Worm (Caenorhabditis elegans): ENCODE data around the gene F41B4.3.

The F41B4.3 gene

ce11 chrX:6825840-6826239 is 10.1 kb downstream of the F41B4.3 start, which contains the start of gene F41B4.1:
Gene F41B4.1 (minus strand): TSS chrX:6825862.
- TF ChIP-seq aly-1 (tag; optimal IDR thresholded peaks at IDR 0.05) (no peak), ceh-13 (GFP tag; optimal IDR thresholded peaks at IDR 0.05) (no peak), sea-1 (GFP tag; conservative IDR thresholded peaks at IDR 0.05) (no peak), hmg-4 (GFP tag; optimal IDR thresholded peaks at IDR 0.05) (no peak), hmbx-1 (tag; optimal IDR thresholded peaks at IDR 0.05) (no peak), pes-1 (GFP tag; IDR thresholded peaks at IDR 0.05) (no peak), flt-1 (GFP tag; IDR thresholded peaks at IDR 0.05) (no peak), tra-4 (tag; optimal IDR thresholded peaks at IDR 0.05) (no peak), tbx-37 (GFP tag; conservative IDR thresholded peaks at IDR 0.05) (no peak), tbx-11 (GFP tag; IDR thresholded peaks at IDR 0.05) (no peak), ets-7 (tag; optimal IDR thresholded peaks at IDR 0.05) (no peak), F13C5.2 (tag; optimal IDR thresholded peaks at IDR 0.05) (no peak), scrt-1 (GFP tag; IDR thresholded peaks at IDR 0.05) (no peak), ceh-36 (tag; optimal IDR thresholded peaks at IDR 0.05) (no peak), hnd-1 (tag; optimal IDR thresholded peaks at IDR 0.05) (no peak), B0310.2 (tag; optimal IDR thresholded peaks at IDR 0.05) (no peak), ama-1 (optimal IDR thresholded peaks at IDR 0.05) (no peak)

ce11 chrX:6823218-6823979 is 12.5 kb downstream of the F41B4.3 start, which contains the start of gene gei-15:
Gene gei-15 (minus strand): TSS chrX:6823268.
- TF ChIP-seq tra-4 (tag; optimal IDR thresholded peaks at IDR 0.05) (no peak), B0310.2 (tag; optimal IDR thresholded peaks at IDR 0.05) (no peak), ets-7 (tag; optimal IDR thresholded peaks at IDR 0.05) (no peak), hmg-4 (GFP tag; optimal IDR thresholded peaks at IDR 0.05) (no peak), ama-1 (optimal IDR thresholded peaks at IDR 0.05) (no peak), hnd-1 (tag; optimal IDR thresholded peaks at IDR 0.05) (no peak), ceh-36 (tag; optimal IDR thresholded peaks at IDR 0.05) (no peak), hmbx-1 (tag; optimal IDR thresholded peaks at IDR 0.05) (no peak), scrt-1 (GFP tag; IDR thresholded peaks at IDR 0.05) (no peak), tbx-11 (GFP tag; IDR thresholded peaks at IDR 0.05) (no peak), F13C5.2 (tag; optimal IDR thresholded peaks at IDR 0.05) (no peak), aly-1 (tag; optimal IDR thresholded peaks at IDR 0.05) (no peak)

ce11 chrX:6822552-6822951 is 13.4 kb downstream of the F41B4.3 start:
- no peak for TF ChIP-seq tbx-37 (GFP tag; conservative IDR thresholded peaks at IDR 0.05)
- TF ChIP-seq F13C5.2 (tag; optimal IDR thresholded peaks at IDR 0.05) = no peak
- no peak for TF ChIP-seq sea-1 (GFP tag; conservative IDR thresholded peaks at IDR 0.05)
- TF ChIP-seq scrt-1 (GFP tag; IDR thresholded peaks at IDR 0.05) = no peak
- TF ChIP-seq flt-1 (GFP tag; IDR thresholded peaks at IDR 0.05) = no peak
- no peak for TF ChIP-seq aly-1 (tag; optimal IDR thresholded peaks at IDR 0.05)
- no peak for TF ChIP-seq tbx-11 (GFP tag; IDR thresholded peaks at IDR 0.05)
- no peak for TF ChIP-seq ceh-13 (GFP tag; optimal IDR thresholded peaks at IDR 0.05)
- TF ChIP-seq ets-7 (tag; optimal IDR thresholded peaks at IDR 0.05) = no peak
- no peak for TF ChIP-seq B0310.2 (tag; optimal IDR thresholded peaks at IDR 0.05)
- no peak for TF ChIP-seq hmbx-1 (tag; optimal IDR thresholded peaks at IDR 0.05)
- TF ChIP-seq ceh-36 (tag; optimal IDR thresholded peaks at IDR 0.05) = no peak
- TF ChIP-seq pes-1 (GFP tag; IDR thresholded peaks at IDR 0.05) = no peak
- no peak for TF ChIP-seq hnd-1 (tag; optimal IDR thresholded peaks at IDR 0.05)
- no peak for TF ChIP-seq hmg-4 (GFP tag; optimal IDR thresholded peaks at IDR 0.05)
- no peak for TF ChIP-seq tra-4 (tag; optimal IDR thresholded peaks at IDR 0.05)
- TF ChIP-seq ama-1 (optimal IDR thresholded peaks at IDR 0.05) = no peak

- TF ChIP-seq ets-7 (tag; optimal IDR thresholded peaks at IDR 0.05) (no peak), pes-1 (GFP tag; IDR thresholded peaks at IDR 0.05) (no peak), flt-1 (GFP tag; IDR thresholded peaks at IDR 0.05) (no peak), ceh-36 (tag; optimal IDR thresholded peaks at IDR 0.05) (no peak), scrt-1 (GFP tag; IDR thresholded peaks at IDR 0.05) (no peak), hmbx-1 (tag; optimal IDR thresholded peaks at IDR 0.05) (no peak), tbx-11 (GFP tag; IDR thresholded peaks at IDR 0.05) (no peak), aly-1 (tag; optimal IDR thresholded peaks at IDR 0.05) (no peak), B0310.2 (tag; optimal IDR thresholded peaks at IDR 0.05) (no peak)
Measured at ce11 chrX:6819633-6820032, 16.3 kb downstream of the F41B4.3 start.

- TF ChIP-seq sea-1 (GFP tag; conservative IDR thresholded peaks at IDR 0.05) (no peak), hmg-4 (GFP tag; optimal IDR thresholded peaks at IDR 0.05) (no peak), ceh-13 (GFP tag; optimal IDR thresholded peaks at IDR 0.05) (no peak), ets-7 (tag; optimal IDR thresholded peaks at IDR 0.05) (no peak), aly-1 (tag; optimal IDR thresholded peaks at IDR 0.05) (no peak), hmbx-1 (tag; optimal IDR thresholded peaks at IDR 0.05) (no peak), F13C5.2 (tag; optimal IDR thresholded peaks at IDR 0.05) (no peak), ceh-36 (tag; optimal IDR thresholded peaks at IDR 0.05) (no peak), tbx-37 (GFP tag; conservative IDR thresholded peaks at IDR 0.05) (no peak), B0310.2 (tag; optimal IDR thresholded peaks at IDR 0.05) (no peak), flt-1 (GFP tag; IDR thresholded peaks at IDR 0.05) (no peak), tra-4 (tag; optimal IDR thresholded peaks at IDR 0.05) (no peak), scrt-1 (GFP tag; IDR thresholded peaks at IDR 0.05) (no peak), ama-1 (optimal IDR thresholded peaks at IDR 0.05) (no peak)
Measured at ce11 chrX:6819135-6819534, 16.8 kb downstream of the F41B4.3 start.

ce11 chrX:6818036-6818488 is 17.9 kb downstream of the F41B4.3 start, which contains the start of gene dhs-28:
Gene dhs-28 (plus strand): TSS chrX:6818438.
- TF ChIP-seq tbx-11 (GFP tag; IDR thresholded peaks at IDR 0.05) = no peak
- no peak for TF ChIP-seq hmg-4 (GFP tag; optimal IDR thresholded peaks at IDR 0.05)
- no peak for TF ChIP-seq aly-1 (tag; optimal IDR thresholded peaks at IDR 0.05)
- TF ChIP-seq ets-7 (tag; optimal IDR thresholded peaks at IDR 0.05) = no peak
- no peak for TF ChIP-seq pes-1 (GFP tag; IDR thresholded peaks at IDR 0.05)
- no peak for TF ChIP-seq ama-1 (optimal IDR thresholded peaks at IDR 0.05)
- TF ChIP-seq tra-4 (tag; optimal IDR thresholded peaks at IDR 0.05) = no peak
- TF ChIP-seq tbx-37 (GFP tag; conservative IDR thresholded peaks at IDR 0.05) = no peak
- no peak for TF ChIP-seq hmbx-1 (tag; optimal IDR thresholded peaks at IDR 0.05)
- no peak for TF ChIP-seq sea-1 (GFP tag; conservative IDR thresholded peaks at IDR 0.05)
- TF ChIP-seq ceh-36 (tag; optimal IDR thresholded peaks at IDR 0.05) = no peak
- TF ChIP-seq hnd-1 (tag; optimal IDR thresholded peaks at IDR 0.05) = no peak
- no peak for TF ChIP-seq flt-1 (GFP tag; IDR thresholded peaks at IDR 0.05)
- no peak for TF ChIP-seq ceh-13 (GFP tag; optimal IDR thresholded peaks at IDR 0.05)
- TF ChIP-seq scrt-1 (GFP tag; IDR thresholded peaks at IDR 0.05) = no peak
- TF ChIP-seq B0310.2 (tag; optimal IDR thresholded peaks at IDR 0.05) = no peak
